Worm (Caenorhabditis elegans): ENCODE data around the gene T12A7.9.

DNA sequence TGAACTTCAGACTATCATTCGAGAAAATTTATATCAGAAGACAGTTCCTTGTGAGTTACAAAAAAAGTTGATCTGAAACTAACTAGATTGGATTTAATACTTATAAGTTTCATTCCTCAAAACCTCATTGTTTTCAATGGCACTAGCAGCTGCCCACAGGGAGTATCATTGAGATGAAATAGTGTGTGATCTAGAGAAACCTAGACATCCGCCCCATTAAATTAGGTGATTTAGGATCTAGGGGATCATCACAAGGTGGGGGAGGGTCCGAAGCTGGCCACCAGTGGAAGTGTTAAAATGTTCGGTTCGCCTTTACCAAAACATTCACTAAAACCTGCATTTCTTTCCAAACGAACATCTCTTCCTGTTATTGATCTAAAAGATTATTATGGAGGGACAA lies 39.4 kb downstream of the T12A7.9 start:
- TF ChIP-seq R02D3.7 (tag; optimal IDR thresholded peaks at IDR 0.05) (no peak), lsy-2 (tag; optimal IDR thresholded peaks at IDR 0.05) (no peak), nhr-237 (tag; optimal IDR thresholded peaks at IDR 0.05) (no peak), aly-2 (tag; optimal IDR thresholded peaks at IDR 0.05) (no peak)
